Worm (Caenorhabditis elegans): ENCODE data around the gene F56C3.7.

DNA sequence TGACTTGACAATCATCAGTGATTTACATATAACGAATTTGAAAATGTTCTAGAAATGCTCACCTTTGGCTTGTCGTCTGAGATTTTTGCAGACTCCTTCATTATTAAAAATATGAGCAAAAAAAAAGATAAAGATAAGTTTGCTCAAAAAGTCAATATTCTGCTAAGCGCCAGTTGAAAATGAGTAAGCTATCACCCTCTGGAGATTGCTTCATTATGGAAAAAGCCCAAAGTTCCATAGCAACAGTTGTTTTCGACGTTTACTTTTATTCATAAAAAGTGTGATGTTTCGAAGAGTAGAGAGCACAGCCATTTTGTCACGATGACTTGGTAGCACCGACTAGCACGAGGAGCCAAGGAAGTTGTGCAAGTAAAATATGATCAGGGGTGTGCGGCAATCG lies 12.3 kb downstream of the F56C3.7 start, which contains the start of gene F56C3.3:
- no peak for TF ChIP-seq cog-1 (tag; optimal IDR thresholded peaks at IDR 0.05)
- TF ChIP-seq med-1 (GFP tag; optimal IDR thresholded peaks at IDR 0.05; ENCODE audit: insufficient read depth), result no peak
- no peak for TF ChIP-seq ref-1 (GFP tag; conservative IDR thresholded peaks at IDR 0.05)
- no peak for TF ChIP-seq flt-1 (GFP tag; IDR thresholded peaks at IDR 0.05)
- no peak for TF ChIP-seq ztf-23 (GFP tag; IDR thresholded peaks at IDR 0.05)
- TF ChIP-seq klf-2 (GFP tag; conservative IDR thresholded peaks at IDR 0.05), result no peak
- TF ChIP-seq ztf-29 (GFP tag; IDR thresholded peaks at IDR 0.05), result no peak
- TF ChIP-seq tab-1 (GFP tag; IDR thresholded peaks at IDR 0.05), result no peak

Data from whole organism, midembryonic.